Worm (Caenorhabditis elegans) whole organism, young adult: ENCODE data around the gene Y53F4A.2.

ENCODE experiments used
- B0035.1 ChIP-seq: sonication (generic microtip); optimal IDR thresholded peaks from 2 replicates; lab custom pipeline; 2016; ENCODE audit warnings: missing genetic modification characterization, mild to moderate bottlenecking, missing compliant biosample characterization, missing genotype, missing genetic modification reagents
- B0336.3 ChIP-seq: fragments of 200-800 bp; sonication (Bioruptor generic); IDR thresholded peaks from 2 replicates; pipeline ENCODE4 v1.3.6; 2022; ENCODE audit warnings: missing genetic modification characterization, missing compliant biosample characterization
- F10E7.11 ChIP-seq: sonication (generic microtip); optimal IDR thresholded peaks from 2 replicates; lab custom pipeline; 2017; ENCODE audit warnings: mild to moderate bottlenecking, missing genetic modification characterization, moderate library complexity, missing compliant biosample characterization
- F23B12.7 ChIP-seq: sonication (generic microtip); optimal IDR thresholded peaks from 2 replicates; lab custom pipeline; 2017; ENCODE audit warnings: missing genetic modification characterization, mild to moderate bottlenecking, missing compliant biosample characterization, antibody characterized with exemption, moderate library complexity; ENCODE audit not compliant: insufficient read depth
- F33H1.4 ChIP-seq: fragments of 200-800 bp; sonication (Bioruptor generic); IDR thresholded peaks from 2 replicates; pipeline ENCODE4 v1.3.6; 2022; ENCODE audit warnings: missing genetic modification reagents, missing genetic modification characterization, missing compliant biosample characterization
- F37B4.10 ChIP-seq: fragments of 200-800 bp; sonication (Bioruptor generic); IDR thresholded peaks from 2 replicates; pipeline ENCODE4 v1.3.6; 2022; ENCODE audit warnings: missing genetic modification characterization, missing compliant biosample characterization
- F39B2.1 ChIP-seq: fragments of 200-800 bp; sonication (Bioruptor generic); IDR thresholded peaks from 2 replicates; pipeline ENCODE4 v1.3.6; 2022; ENCODE audit warnings: missing genetic modification reagents, missing genetic modification characterization, missing compliant biosample characterization
- F57A8.1 ChIP-seq: fragments of 200-800 bp; sonication (Bioruptor generic); optimal IDR thresholded peaks from 2 replicates; lab custom pipeline; 2018; ENCODE audit warnings: mild to moderate bottlenecking, missing genetic modification characterization, moderate library complexity, missing compliant biosample characterization
- F57C9.4 ChIP-seq: sonication (generic microtip); optimal IDR thresholded peaks from 2 replicates; lab custom pipeline; 2017; ENCODE audit warnings: mild to moderate bottlenecking, missing genetic modification characterization, missing compliant biosample characterization
- Y53G8AR.9 ChIP-seq: fragments of 200-800 bp; sonication (Bioruptor generic); conservative IDR thresholded peaks from 2 replicates; pipeline ENCODE4 v1.3.6; 2022; ENCODE audit warnings: missing genetic modification reagents, missing genetic modification characterization, missing compliant biosample characterization
- Y67H2A.10 ChIP-seq: fragments of 200-800 bp; sonication (Bioruptor generic); conservative IDR thresholded peaks from 2 replicates; pipeline ENCODE4 v1.3.6; 2022; ENCODE audit warnings: missing genetic modification reagents, missing genetic modification characterization, missing compliant biosample characterization
- Y79H2A.3 ChIP-seq: fragments of 200-800 bp; sonication (Bioruptor generic); conservative IDR thresholded peaks from 2 replicates; pipeline ENCODE4 v1.3.6; 2022; ENCODE audit warnings: missing genetic modification reagents, missing genetic modification characterization, missing compliant biosample characterization
- aptf-3 ChIP-seq: fragments of 200-800 bp; sonication (Bioruptor generic); IDR thresholded peaks from 2 replicates; pipeline ENCODE4 v1.3.6; 2022; ENCODE audit warnings: missing genetic modification characterization, missing compliant biosample characterization
- atf-7 ChIP-seq: sonication (generic microtip); optimal IDR thresholded peaks from 2 replicates; lab custom pipeline; 2017; ENCODE audit warnings: mild to moderate bottlenecking, missing genetic modification characterization, missing compliant biosample characterization
- cebp-1 ChIP-seq, 2 experiments: fragments of 200-800 bp in 1 of 2; sonication (Bioruptor generic) in 1 of 2; sonication (generic microtip) in 1 of 2; IDR thresholded peaks in 1 of 2; optimal IDR thresholded peaks in 1 of 2; 2 replicates each; pipeline versions ENCODE4 v1.3.6 to Lab custom; 2017 to 2022; ENCODE audit warnings: missing compliant biosample characterization in 2 of 2, missing genetic modification characterization in 2 of 2, mild to moderate bottlenecking in 1 of 2, missing genetic modification reagents in 1 of 2, moderate library complexity in 1 of 2
- ceh-27 ChIP-seq: fragments of 200-800 bp; sonication (Bioruptor generic); optimal IDR thresholded peaks from 2 replicates; lab custom pipeline; 2018; ENCODE audit warnings: mild to moderate bottlenecking, missing genetic modification characterization, moderate library complexity, missing compliant biosample characterization
- die-1 ChIP-seq: sonication (generic microtip); optimal IDR thresholded peaks from 2 replicates; lab custom pipeline; 2016; ENCODE audit warnings: missing genotype, mild to moderate bottlenecking, missing genetic modification characterization, missing compliant biosample characterization
- egl-44 ChIP-seq: fragments of 200-800 bp; sonication (Bioruptor generic); IDR thresholded peaks from 2 replicates; pipeline ENCODE4 v1.3.6; 2022; ENCODE audit warnings: missing genetic modification reagents, missing genetic modification characterization, missing compliant biosample characterization
- egrh-3 ChIP-seq: fragments of 200-800 bp; sonication (Bioruptor generic); IDR thresholded peaks from 2 replicates; pipeline ENCODE4 v1.3.6; 2022; ENCODE audit warnings: missing genetic modification reagents, missing genetic modification characterization, missing compliant biosample characterization
- fkh-3 ChIP-seq: sonication (generic microtip); optimal IDR thresholded peaks from 2 replicates; lab custom pipeline; 2016; ENCODE audit warnings: mild to moderate bottlenecking, missing genetic modification characterization, missing compliant biosample characterization
- him-1 ChIP-seq: sonication (generic microtip); optimal IDR thresholded peaks from 2 replicates; lab custom pipeline; 2016; ENCODE audit warnings: missing genotype, missing genetic modification reagents, missing genetic modification characterization, missing compliant biosample characterization
- hlh-26 ChIP-seq: fragments of 200-800 bp; sonication (Bioruptor generic); conservative IDR thresholded peaks from 2 replicates; pipeline ENCODE4 v1.3.6; 2022; ENCODE audit warnings: missing genetic modification reagents, missing genetic modification characterization, missing compliant biosample characterization
- let-526 ChIP-seq: fragments of 200-800 bp; sonication (Bioruptor generic); IDR thresholded peaks from 2 replicates; pipeline ENCODE4 v1.3.6; 2022; ENCODE audit warnings: missing genetic modification reagents, missing genetic modification characterization, missing compliant biosample characterization
- lin-26 ChIP-seq: fragments of 200-800 bp; sonication (Bioruptor generic); IDR thresholded peaks from 2 replicates; pipeline ENCODE4 v1.3.6; 2022; ENCODE audit warnings: missing genetic modification reagents, missing genetic modification characterization, missing compliant biosample characterization
- madf-3 ChIP-seq: fragments of 200-800 bp; sonication (Bioruptor generic); IDR thresholded peaks from 2 replicates; pipeline ENCODE4 v1.3.6; 2022; ENCODE audit warnings: missing genetic modification reagents, missing genetic modification characterization, missing compliant biosample characterization
- mcd-1 ChIP-seq: fragments of 200-800 bp; sonication (Bioruptor generic); IDR thresholded peaks from 2 replicates; pipeline ENCODE4 v1.3.6; 2022; ENCODE audit warnings: missing genetic modification reagents, missing genetic modification characterization, missing compliant biosample characterization
- nfya-2 ChIP-seq: fragments of 200-800 bp; sonication (Bioruptor generic); IDR thresholded peaks from 2 replicates; pipeline ENCODE4 v1.3.6; 2022; ENCODE audit warnings: missing genetic modification reagents, missing genetic modification characterization, missing compliant biosample characterization
- nhr-179 ChIP-seq: sonication (generic microtip); optimal IDR thresholded peaks from 2 replicates; lab custom pipeline; 2016; ENCODE audit warnings: mild to moderate bottlenecking, missing genetic modification characterization, missing compliant biosample characterization
- nhr-80 ChIP-seq: sonication (generic microtip); optimal IDR thresholded peaks from 2 replicates; lab custom pipeline; 2016; ENCODE audit warnings: missing genetic modification characterization, missing compliant biosample characterization
- pbrm-1 ChIP-seq: fragments of 200-800 bp; sonication (Bioruptor generic); IDR thresholded peaks from 2 replicates; pipeline ENCODE4 v1.3.6; 2022; ENCODE audit warnings: missing genetic modification reagents, missing genetic modification characterization, missing compliant biosample characterization
- repo-1 ChIP-seq: sonication (generic microtip); optimal IDR thresholded peaks from 2 replicates; lab custom pipeline; 2017; ENCODE audit warnings: mild to moderate bottlenecking, missing genetic modification characterization, missing compliant biosample characterization
- sea-2 ChIP-seq: fragments of 200-800 bp; sonication (Bioruptor generic); IDR thresholded peaks from 2 replicates; pipeline ENCODE4 v1.3.6; 2022; ENCODE audit warnings: missing genetic modification characterization, missing compliant biosample characterization
- snpc-4 ChIP-seq, 5 experiments: fragments of 150-350 bp in 1 of 5; sonication (generic microtip) in 4 of 5; optimal IDR thresholded peaks; 2 replicates each; lab custom pipeline; 2014 to 2018; ENCODE audit warnings: missing genetic modification characterization in 5 of 5, missing biosample characterization in 3 of 5, antibody characterized with exemption in 2 of 5, mild to moderate bottlenecking in 2 of 5, missing compliant biosample characterization in 2 of 5, missing genotype in 2 of 5, moderate library complexity in 2 of 5, missing genetic modification reagents in 1 of 5
- zfh-2 ChIP-seq: fragments of 200-800 bp; sonication (Bioruptor generic); conservative IDR thresholded peaks from 2 replicates; pipeline ENCODE4 v1.3.6; 2022; ENCODE audit warnings: missing genetic modification reagents, missing genetic modification characterization, missing compliant biosample characterization
- ztf-18 ChIP-seq: sonication (generic microtip); optimal IDR thresholded peaks from 2 replicates; lab custom pipeline; 2016; ENCODE audit warnings: missing genotype, mild to moderate bottlenecking, missing genetic modification characterization, missing compliant biosample characterization
- ztf-26 ChIP-seq: sonication (generic microtip); optimal IDR thresholded peaks from 2 replicates; lab custom pipeline; 2017; ENCODE audit warnings: missing genetic modification characterization, missing compliant biosample characterization
- ztf-3 ChIP-seq: fragments of 200-800 bp; sonication (Bioruptor generic); optimal IDR thresholded peaks from 2 replicates; lab custom pipeline; 2018; ENCODE audit warnings: mild to moderate bottlenecking, missing genetic modification characterization, missing compliant biosample characterization

The Y53F4A.2 gene

DNA sequence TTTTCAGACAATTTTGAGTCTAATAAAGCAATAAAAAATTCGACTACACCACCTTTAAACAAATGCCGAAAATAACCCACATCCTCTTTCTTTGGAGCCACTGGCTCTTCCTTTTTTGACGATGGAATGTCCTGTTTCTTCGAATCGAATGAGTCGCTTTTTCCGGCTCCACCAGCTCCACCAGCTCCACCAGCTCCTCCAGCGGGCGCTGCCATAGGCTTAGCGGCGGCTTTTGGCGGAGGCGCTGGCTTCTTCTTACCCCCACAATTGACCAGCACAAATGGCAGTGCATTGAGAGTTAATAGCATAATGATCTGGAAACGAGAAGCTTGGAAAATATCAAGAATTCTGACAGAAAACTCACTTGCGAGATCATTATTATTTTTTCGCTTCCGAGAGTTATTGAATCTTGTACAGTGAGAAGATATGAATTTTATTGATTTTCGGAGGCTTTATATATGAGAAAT lies at the start of gene Y53F4A.2:
Y53F4A.2 (minus strand) TSS at position 417 of the 467 bp plus-strand sequence.
- TF ChIP-seq nhr-179 (no peak), zfh-2 (GFP tag; lab: Robert Waterston, UW) (peak; percentile 68), egrh-3 (GFP tag; lab: Robert Waterston, UW) (peak; percentile 38; the same call in 1 of the 2 replicates)

DNA sequence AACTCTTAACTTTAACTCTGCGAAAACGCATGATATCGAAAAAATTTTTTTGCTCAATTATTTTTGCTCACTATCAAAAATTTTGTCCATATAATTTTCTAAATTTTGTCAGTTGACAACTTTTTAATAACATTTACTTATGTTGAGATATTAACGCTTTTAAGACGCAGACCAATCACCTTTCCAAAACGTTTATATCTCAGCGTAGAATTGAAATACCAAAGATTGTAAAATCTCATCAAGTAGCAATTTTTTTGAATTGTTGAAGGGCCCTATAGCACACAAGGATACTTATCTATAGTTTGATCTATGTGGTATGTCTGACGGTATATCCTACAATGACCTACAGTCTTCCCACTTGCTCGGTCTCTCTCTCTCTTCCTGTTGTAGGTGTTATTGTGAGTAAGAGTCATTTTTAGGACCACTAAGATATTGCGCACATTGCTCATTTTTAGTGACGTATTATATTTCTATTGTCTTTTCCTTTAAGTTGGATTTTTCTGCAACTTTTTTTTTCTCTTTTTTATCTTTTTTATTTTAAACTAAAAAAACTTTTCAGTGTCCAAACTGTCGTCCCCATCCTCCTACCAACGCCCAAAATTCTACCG lies 42.3 kb upstream of the Y53F4A.2 start, which contains the start of gene pde-3:
pde-3 (plus strand) TSS at position 558 of the 608 bp plus-strand sequence.
- TF ChIP-seq aptf-3 (no peak), F39B2.1 (GFP tag; lab: Robert Waterston, UW) (no peak), egl-44 (GFP tag; lab: Robert Waterston, UW) (no peak), die-1 (no peak), ztf-18 (no peak), F23B12.7 (tag; lab: Kevin White, UChicago) (no peak), Y79H2A.3 (GFP tag; lab: Robert Waterston, UW) (no peak), madf-3 (no peak), let-526 (GFP tag; lab: Robert Waterston, UW) (no peak), ztf-3 (GFP tag; lab: Kevin White, UChicago) (no peak), repo-1 (tag; lab: Kevin White, UChicago) (no peak), ztf-26 (tag; lab: Kevin White, UChicago) (no peak), cebp-1 (GFP tag; IDR thresholded peaks at IDR 0.05; lab: Robert Waterston, UW) (no peak), cebp-1 (tag; optimal IDR thresholded peaks at IDR 0.05; lab: Kevin White, UChicago) (no peak)

- TF ChIP-seq snpc-4 (GFP tag; optimal IDR thresholded peaks at IDR 0.05; lab: Kevin White, UChicago) (no peak), snpc-4 (tag; optimal IDR thresholded peaks at IDR 0.05; lab: Kevin White, UChicago) (peak in 2 of 4 experiments; percentile 36 to 67), lin-26 (GFP tag; lab: Robert Waterston, UW) (no peak)
Measured at ce11 chrII:14916848-14917247, 39.9 kb upstream of the Y53F4A.2 start.

- TF ChIP-seq B0035.1, result no peak
- no peak for TF ChIP-seq F23B12.7 (tag; lab: Kevin White, UChicago)
- no peak for TF ChIP-seq F33H1.4 (GFP tag; lab: Robert Waterston, UW)
- no peak for TF ChIP-seq snpc-4 (GFP tag; optimal IDR thresholded peaks at IDR 0.05; lab: Kevin White, UChicago)
- no peak for TF ChIP-seq snpc-4 (tag; optimal IDR thresholded peaks at IDR 0.05; lab: Kevin White, UChicago)
- TF ChIP-seq F37B4.10 (GFP tag; lab: Robert Waterston, UW), result no peak
- TF ChIP-seq sea-2 (GFP tag; lab: Robert Waterston, UW), result no peak
- no peak for TF ChIP-seq F57A8.1 (GFP tag; lab: Kevin White, UChicago)
- no peak for TF ChIP-seq hlh-26 (GFP tag; lab: Robert Waterston, UW)
Measured at ce11 chrII:14910307-14910706, 33.4 kb upstream of the Y53F4A.2 start, which contains the start of gene R03C1.1. Gene R03C1.1, minus strand, starts transcription at chrII:14910407.

DNA sequence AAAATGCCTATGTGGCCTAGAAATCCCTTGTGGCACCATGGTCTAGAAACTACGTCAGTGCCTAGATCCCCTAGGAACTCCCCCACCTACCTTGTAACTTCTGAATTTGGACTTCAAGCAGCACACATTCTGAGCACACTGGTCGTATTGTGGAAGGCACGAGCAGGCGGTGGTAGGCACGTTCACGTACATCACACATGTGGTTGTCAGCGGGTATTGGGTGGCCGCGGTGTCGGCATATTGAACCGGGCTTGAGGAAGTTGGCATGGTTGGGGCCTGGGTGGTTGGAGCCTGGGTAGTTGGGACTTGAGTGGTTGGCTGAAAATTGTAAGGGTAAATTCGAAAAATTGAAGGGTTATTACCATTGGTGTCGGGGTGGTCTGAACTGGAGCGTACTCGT lies 30.8 kb upstream of the Y53F4A.2 start:
- TF ChIP-seq nhr-179, result no peak
- no peak for TF ChIP-seq atf-7 (tag; lab: Kevin White, UChicago)
- TF ChIP-seq nhr-80 (tag; lab: Kevin White, UChicago), result no peak
- TF ChIP-seq fkh-3, result no peak
- TF ChIP-seq F10E7.11, result no peak
- no peak for TF ChIP-seq F57C9.4
- TF ChIP-seq mcd-1, result no peak
- no peak for TF ChIP-seq zfh-2 (GFP tag; lab: Robert Waterston, UW)
- no peak for TF ChIP-seq nfya-2 (GFP tag; lab: Robert Waterston, UW)
- no peak for TF ChIP-seq B0336.3
- TF ChIP-seq pbrm-1 (GFP tag; lab: Robert Waterston, UW), result no peak
- no peak for TF ChIP-seq Y67H2A.10 (GFP tag; lab: Robert Waterston, UW)
- TF ChIP-seq Y53G8AR.9 (GFP tag; lab: Robert Waterston, UW), result no peak
- TF ChIP-seq him-1 (tag; lab: Kevin White, UChicago), result no peak
- TF ChIP-seq ceh-27, result no peak
